Fruit fly (Drosophila melanogaster) whole organism, wandering third instar larva: ENCODE measurements around the gene PAPLA1.

Source experiments
- CG32264 ChIP-seq: fragments of 200-800 bp; sonication (Bioruptor generic); optimal IDR thresholded peaks from 2 replicates; lab custom pipeline; 2016; ENCODE audit warnings: missing biosample characterization, missing genetic modification characterization
- CG9705 ChIP-seq: fragments of 200-800 bp; sonication (Bioruptor generic); optimal IDR thresholded peaks from 2 replicates; lab custom pipeline; 2018; ENCODE audit warnings: missing biosample characterization, mild to moderate bottlenecking, missing genetic modification characterization
- CrebA ChIP-seq: fragments of 200-800 bp; sonication (Bioruptor generic); optimal IDR thresholded peaks from 2 replicates; lab custom pipeline; 2016; ENCODE audit warnings: missing biosample characterization, mild to moderate bottlenecking, missing genetic modification characterization, borderline replicate concordance
- Dfd ChIP-seq: fragments of >200 bp; optimal IDR thresholded peaks from 2 replicates; lab custom pipeline; 2017; ENCODE audit warnings: missing biosample characterization, missing genetic modification characterization
- Dif ChIP-seq: fragments of 200-275, 200-300 bp; sonication (Bioruptor generic); optimal IDR thresholded peaks from 2 replicates; lab custom pipeline; 2018; ENCODE audit warnings: missing biosample characterization, missing genetic modification characterization; ENCODE audit not compliant: partially characterized antibody
- Hnf4 ChIP-seq: fragments of 200-800 bp; sonication (Bioruptor generic); optimal IDR thresholded peaks from 2 replicates; lab custom pipeline; 2016; ENCODE audit warnings: missing biosample characterization, mild to moderate bottlenecking, missing genetic modification characterization
- Hr83 ChIP-seq: fragments of 200-300 bp; sonication (Bioruptor generic); optimal IDR thresholded peaks from 2 replicates; lab custom pipeline; 2016; ENCODE audit warnings: missing biosample characterization, mild to moderate bottlenecking, missing genetic modification characterization, moderate library complexity; ENCODE audit not compliant: poor library complexity, severe bottlenecking
- Jra ChIP-seq: sonication (Bioruptor generic); optimal IDR thresholded peaks from 2 replicates; lab custom pipeline; 2016; ENCODE audit warnings: missing biosample characterization, missing genetic modification characterization
- Mio ChIP-seq: sonication (Bioruptor generic); optimal IDR thresholded peaks from 2 replicates; lab custom pipeline; 2016; ENCODE audit warnings: missing biosample characterization, missing genetic modification characterization
- Myc ChIP-seq: fragments of >200 bp; optimal IDR thresholded peaks from 2 replicates; lab custom pipeline; 2017
- OdsH ChIP-seq: fragments of 200-800 bp; sonication (Bioruptor generic); optimal IDR thresholded peaks from 2 replicates; lab custom pipeline; 2016; ENCODE audit warnings: missing biosample characterization, mild to moderate bottlenecking, missing genetic modification characterization
- Rel ChIP-seq, 2 experiments: fragments of 200-800 bp; sonication (Bioruptor generic) in 1 of 2; optimal IDR thresholded peaks; 2 replicates in 1 of 2; 3 replicates in 1 of 2; lab custom pipeline; 2016 to 2019; ENCODE audit warnings: mild to moderate bottlenecking in 2 of 2, missing biosample characterization in 2 of 2, missing genetic modification characterization in 2 of 2, moderate library complexity in 1 of 2
- Sp1 ChIP-seq: fragments of 200-800 bp; sonication (Bioruptor generic); optimal IDR thresholded peaks from 3 replicates; lab custom pipeline; 2019; ENCODE audit warnings: missing biosample characterization, mild to moderate bottlenecking, missing genetic modification characterization, moderate library complexity
- Vsx2 ChIP-seq: fragments of 200-300, 225-300 bp; sonication (Bioruptor generic); optimal IDR thresholded peaks from 2 replicates; lab custom pipeline; 2018; ENCODE audit warnings: missing biosample characterization, missing genetic modification characterization; ENCODE audit not compliant: partially characterized antibody
- br ChIP-seq: fragments of 200-800 bp; sonication (Bioruptor generic); optimal IDR thresholded peaks from 2 replicates; lab custom pipeline; 2016; ENCODE audit warnings: missing biosample characterization, missing genetic modification characterization
- brk ChIP-seq: fragments of 200-800 bp; sonication (Bioruptor generic); optimal IDR thresholded peaks from 2 replicates; lab custom pipeline; 2016; ENCODE audit warnings: missing biosample characterization, mild to moderate bottlenecking, missing genetic modification characterization
- dmrt93B ChIP-seq: fragments of 200-800 bp; sonication (Bioruptor generic); optimal IDR thresholded peaks from 2 replicates; lab custom pipeline; 2018; ENCODE audit warnings: missing biosample characterization, mild to moderate bottlenecking, missing genetic modification characterization
- dsf ChIP-seq: sonication (Bioruptor generic); optimal IDR thresholded peaks from 2 replicates; lab custom pipeline; 2016; ENCODE audit warnings: missing biosample characterization, missing genetic modification characterization, borderline replicate concordance
- ey ChIP-seq: fragments of 200-800 bp; sonication (Bioruptor generic); optimal IDR thresholded peaks from 2 replicates; lab custom pipeline; 2016; ENCODE audit warnings: missing biosample characterization, missing genetic modification characterization
- foxo ChIP-seq, 2 experiments: fragments of 200-800 bp; sonication (Bioruptor generic); optimal IDR thresholded peaks; 2 replicates in 1 of 2; 3 replicates in 1 of 2; lab custom pipeline; 2016 to 2017; ENCODE audit warnings: missing biosample characterization in 2 of 2, missing genetic modification characterization in 2 of 2
- fru ChIP-seq: fragments of 200-800 bp; sonication (Bioruptor generic); optimal IDR thresholded peaks from 3 replicates; lab custom pipeline; 2016; ENCODE audit warnings: missing biosample characterization, mild to moderate bottlenecking, missing genetic modification characterization
- h ChIP-seq: fragments of 200-800 bp; sonication (Bioruptor generic); optimal IDR thresholded peaks from 3 replicates; lab custom pipeline; 2016; ENCODE audit warnings: missing biosample characterization, mild to moderate bottlenecking, missing genetic modification characterization
- jim ChIP-seq: fragments of 175-275, 200-325 bp; sonication (Bioruptor generic); optimal IDR thresholded peaks from 2 replicates; lab custom pipeline; 2016; ENCODE audit warnings: missing biosample characterization, mild to moderate bottlenecking, missing genetic modification characterization
- lola ChIP-seq: fragments of >200 bp; optimal IDR thresholded peaks from 2 replicates; lab custom pipeline; 2017; ENCODE audit warnings: missing biosample characterization, missing genetic modification characterization
- pan ChIP-seq: fragments of >200 bp; optimal IDR thresholded peaks from 2 replicates; lab custom pipeline; 2017
- rgr ChIP-seq: fragments of 200-800 bp; sonication (Bioruptor generic); optimal IDR thresholded peaks from 3 replicates; lab custom pipeline; 2016; ENCODE audit warnings: missing biosample characterization, mild to moderate bottlenecking, missing genetic modification characterization
- sage ChIP-seq: fragments of 200-800 bp; sonication (Bioruptor generic); optimal IDR thresholded peaks from 2 replicates; lab custom pipeline; 2016; ENCODE audit warnings: missing biosample characterization, mild to moderate bottlenecking, missing genetic modification characterization
- sv ChIP-seq: fragments of 200-800 bp; sonication (Bioruptor generic); optimal IDR thresholded peaks from 3 replicates; lab custom pipeline; 2016; ENCODE audit warnings: missing biosample characterization, missing genetic modification characterization
- tai ChIP-seq: sonication (Bioruptor generic); optimal IDR thresholded peaks from 2 replicates; lab custom pipeline; 2016; ENCODE audit warnings: missing biosample characterization, missing genetic modification characterization
- usp ChIP-seq: fragments of >200 bp; optimal IDR thresholded peaks from 2 replicates; lab custom pipeline; 2017; ENCODE audit warnings: missing biosample characterization, missing genetic modification characterization

The PAPLA1 gene

dm6 chr2L:8099615-8100375 lies 59.6 kb downstream of the PAPLA1 start:
- no peak for TF ChIP-seq sv (GFP tag; lab: Kevin White, UChicago)
- no peak for TF ChIP-seq Dif (GFP tag; lab: Kevin White, UChicago)
- TF ChIP-seq Myc (lab: Kevin White, UChicago) = no peak
- peak; percentile 9 for TF ChIP-seq fru (GFP tag; lab: Kevin White, UChicago)
- TF ChIP-seq dmrt93B = no peak
- no peak for TF ChIP-seq dsf (GFP tag; lab: Kevin White, UChicago)
- TF ChIP-seq Rel (GFP tag; optimal IDR thresholded peaks at IDR 0.05; lab: Kevin White, UChicago) = no peak
- TF ChIP-seq Rel (tag; optimal IDR thresholded peaks at IDR 0.05; lab: Kevin White, UChicago) = peak; percentile 66
- TF ChIP-seq, all 38 proteins: peak for 2

- no peak for TF ChIP-seq br (GFP tag; lab: Kevin White, UChicago)
- no peak for TF ChIP-seq jim (GFP tag; lab: Kevin White, UChicago)
- no peak for TF ChIP-seq CG9705 (GFP tag; lab: Kevin White, UChicago)
- no peak for TF ChIP-seq Myc (lab: Kevin White, UChicago)
- TF ChIP-seq Dfd (GFP tag; lab: Kevin White, UChicago) = no peak
- TF ChIP-seq usp (GFP tag; lab: Kevin White, UChicago) = no peak
- no peak for TF ChIP-seq Hr83 (GFP tag; lab: Kevin White, UChicago)
- TF ChIP-seq ey (GFP tag; lab: Kevin White, UChicago) = no peak
- no peak for TF ChIP-seq OdsH (GFP tag; lab: Kevin White, UChicago)
- TF ChIP-seq dmrt93B = no peak
- no peak for TF ChIP-seq CG32264 (GFP tag; lab: Kevin White, UChicago)
- no peak for TF ChIP-seq brk (GFP tag; lab: Kevin White, UChicago)
- no peak for TF ChIP-seq tai (GFP tag; lab: Kevin White, UChicago)
- TF ChIP-seq, all 38 proteins: peak for 0
These were observed 60.4 kb downstream of the PAPLA1 start for dm6 chr2L:8099050-8099449.

- no peak for TF ChIP-seq Rel (GFP tag; optimal IDR thresholded peaks at IDR 0.05; lab: Kevin White, UChicago)
- TF ChIP-seq Rel (tag; optimal IDR thresholded peaks at IDR 0.05; lab: Kevin White, UChicago) = peak; percentile 67
- TF ChIP-seq fru (GFP tag; lab: Kevin White, UChicago) = peak; percentile 6
- TF ChIP-seq h = no peak
These were observed 61.2 kb downstream of the PAPLA1 start for dm6 chr2L:8097964-8098945.

dm6 chr2L:8097461-8097860 lies 62.0 kb downstream of the PAPLA1 start:
- TF ChIP-seq Mio (no peak), brk (GFP tag; lab: Kevin White, UChicago) (no peak), foxo (GFP tag; optimal IDR thresholded peaks at IDR 0.05; lab: Kevin White, UChicago) (peak in 1 of 2 experiments; percentile 7), Myc (lab: Kevin White, UChicago) (no peak), Rel (GFP tag; optimal IDR thresholded peaks at IDR 0.05; lab: Kevin White, UChicago) (no peak), Rel (tag; optimal IDR thresholded peaks at IDR 0.05; lab: Kevin White, UChicago) (peak; percentile 42), fru (GFP tag; lab: Kevin White, UChicago) (no peak), sv (GFP tag; lab: Kevin White, UChicago) (no peak), br (GFP tag; lab: Kevin White, UChicago) (no peak), lola (GFP tag; lab: Kevin White, UChicago) (no peak), OdsH (GFP tag; lab: Kevin White, UChicago) (peak; percentile 11), dmrt93B (no peak), CG9705 (GFP tag; lab: Kevin White, UChicago) (no peak), CG32264 (GFP tag; lab: Kevin White, UChicago) (no peak), usp (GFP tag; lab: Kevin White, UChicago) (no peak), Hr83 (GFP tag; lab: Kevin White, UChicago) (no peak), h (peak; percentile 54)

dm6 chr2L:8095176-8095575 lies 64.3 kb downstream of the PAPLA1 start:
- TF ChIP-seq pan (lab: Kevin White, UChicago) (no peak), Dfd (GFP tag; lab: Kevin White, UChicago) (no peak), tai (GFP tag; lab: Kevin White, UChicago) (peak; percentile 43), CG32264 (GFP tag; lab: Kevin White, UChicago) (peak; percentile 10), rgr (GFP tag; lab: Kevin White, UChicago) (peak; percentile 10), h (peak; percentile 3), Vsx2 (GFP tag; lab: Kevin White, UChicago) (no peak), Rel (GFP tag; optimal IDR thresholded peaks at IDR 0.05; lab: Kevin White, UChicago) (no peak), Rel (tag; optimal IDR thresholded peaks at IDR 0.05; lab: Kevin White, UChicago) (peak; percentile 81), Hnf4 (GFP tag; lab: Kevin White, UChicago) (peak; percentile 57), CrebA (peak; percentile 88), sage (GFP tag; lab: Kevin White, UChicago) (peak; percentile 21), Sp1 (peak; percentile 47), OdsH (GFP tag; lab: Kevin White, UChicago) (no peak), Jra (GFP tag; lab: Kevin White, UChicago) (peak; percentile 29)
